Fruit fly (Drosophila melanogaster): ENCODE measurements around the gene CCKLR-17D1.

The CCKLR-17D1 gene

DNA sequence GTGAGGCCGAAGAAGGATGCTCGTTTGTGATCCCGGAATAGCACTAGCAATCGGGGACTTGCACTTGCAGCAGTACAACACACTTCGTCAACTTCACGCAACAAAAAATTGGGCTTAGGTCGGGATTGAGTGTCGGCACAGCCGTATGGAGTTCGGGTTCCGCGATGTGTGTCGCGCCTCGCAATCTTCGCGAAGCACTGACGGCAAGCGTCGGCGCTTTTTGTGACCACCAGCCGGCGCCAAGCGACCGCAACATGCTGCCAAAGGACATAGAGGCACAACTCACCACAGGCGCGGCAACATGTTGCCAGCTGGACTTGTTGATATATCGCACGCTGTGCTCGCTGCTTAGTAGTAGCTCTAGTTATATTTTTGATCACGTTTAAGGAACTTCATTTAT lies at the start of gene CCKLR-17D1:
CCKLR-17D1 (minus strand) TSS at position 303 of the 400 bp plus-strand sequence.
- no peak for TF ChIP-seq CG34367 (tag; optimal IDR thresholded peaks at IDR 0.05)
- no peak for TF ChIP-seq gl (tag; optimal IDR thresholded peaks at IDR 0.05)
- TF ChIP-seq fd96Ca (GFP tag; IDR thresholded peaks at IDR 0.05): no peak
- no peak for TF ChIP-seq CG8301 (tag; optimal IDR thresholded peaks at IDR 0.05)
- no peak for TF ChIP-seq CG15710 (tag; optimal IDR thresholded peaks at IDR 0.05)
- no peak for TF ChIP-seq CG8159 (tag; optimal IDR thresholded peaks at IDR 0.05)
- TF ChIP-seq CG9948 (tag; optimal IDR thresholded peaks at IDR 0.05): no peak
- TF ChIP-seq Pif1A (GFP tag; optimal IDR thresholded peaks at IDR 0.05): no peak
- TF ChIP-seq Ets98B (GFP tag; IDR thresholded peaks at IDR 0.05): no peak
- no peak for TF ChIP-seq Pif1B (GFP tag; optimal IDR thresholded peaks at IDR 0.05)
- TF ChIP-seq rn (GFP tag; IDR thresholded peaks at IDR 0.05): no peak
- TF ChIP-seq CG32121 (GFP tag; IDR thresholded peaks at IDR 0.05): no peak
- no peak for TF ChIP-seq CG10348 (GFP tag; IDR thresholded peaks at IDR 0.05)
- no peak for TF ChIP-seq CG14655 (GFP tag; optimal IDR thresholded peaks at IDR 0.05)
- TF ChIP-seq EcR (GFP tag; optimal IDR thresholded peaks at IDR 0.05): no peak
- TF ChIP-seq D1 (tag; optimal IDR thresholded peaks at IDR 0.05): no peak
- no peak for TF ChIP-seq CG13204 (GFP tag; optimal IDR thresholded peaks at IDR 0.05)
- TF ChIP-seq CG12605 (GFP tag; IDR thresholded peaks at IDR 0.05): no peak
- no peak for TF ChIP-seq CG4496 (GFP tag; IDR thresholded peaks at IDR 0.05)

DNA sequence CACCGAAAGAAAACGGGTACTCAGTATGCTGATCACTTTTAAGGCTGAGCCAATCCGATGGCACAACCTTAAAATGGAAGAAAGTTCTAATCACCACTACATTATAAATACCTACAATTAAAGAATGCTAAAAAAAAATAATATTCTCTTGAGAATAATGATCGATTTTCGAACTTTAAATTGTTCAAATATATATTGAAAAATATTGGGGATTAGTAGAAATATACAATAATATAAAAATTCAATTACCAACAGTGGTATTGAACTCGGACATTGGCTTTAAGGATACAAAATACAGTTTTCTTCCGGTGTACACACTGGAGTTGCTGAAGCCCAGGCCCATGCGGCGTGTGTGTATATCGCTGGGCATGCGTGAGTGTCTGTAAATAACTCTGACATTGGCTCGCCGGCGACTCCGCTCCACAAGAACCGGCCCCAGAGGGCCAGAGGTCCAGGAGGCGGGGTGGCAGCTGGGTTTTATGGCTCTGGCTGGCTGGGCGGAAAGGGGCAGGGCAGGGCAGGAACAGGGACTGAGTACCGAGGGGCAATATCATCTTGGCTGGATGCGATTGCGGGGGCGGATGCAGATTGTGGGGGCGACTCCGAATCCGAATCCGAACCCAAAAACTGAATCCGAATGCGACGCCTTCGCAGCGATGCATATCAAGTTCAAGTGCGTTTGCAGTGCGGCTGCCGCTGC lies 49.6 kb upstream of the CCKLR-17D1 start:
- TF ChIP-seq CG17806 (tag; optimal IDR thresholded peaks at IDR 0.05) (peak; percentile 83), CG10348 (GFP tag; IDR thresholded peaks at IDR 0.05) (no peak), CG15710 (tag; optimal IDR thresholded peaks at IDR 0.05) (peak; percentile 92), CG4496 (GFP tag; IDR thresholded peaks at IDR 0.05) (peak; percentile 48; the same call in 1 of the 3 replicates), EcR (GFP tag; optimal IDR thresholded peaks at IDR 0.05) (peak; percentile 67), fd96Ca (GFP tag; IDR thresholded peaks at IDR 0.05) (peak; percentile 56; the same call in 1 of the 3 replicates), D1 (tag; optimal IDR thresholded peaks at IDR 0.05) (peak; percentile 84), CG32121 (GFP tag; IDR thresholded peaks at IDR 0.05) (no peak; the same call in 1 of the 2 replicates), Ets98B (GFP tag; IDR thresholded peaks at IDR 0.05) (no peak; the same call in 1 of the 2 replicates), CG14655 (GFP tag; optimal IDR thresholded peaks at IDR 0.05) (peak; percentile 94), Pif1B (GFP tag; optimal IDR thresholded peaks at IDR 0.05) (peak; percentile 72), CG12605 (GFP tag; IDR thresholded peaks at IDR 0.05) (peak; percentile 11; the same call in 1 of the 2 replicates), CG8159 (tag; optimal IDR thresholded peaks at IDR 0.05) (peak; percentile 93), rn (GFP tag; IDR thresholded peaks at IDR 0.05) (no peak), gl (tag; optimal IDR thresholded peaks at IDR 0.05) (peak; percentile 72), Pif1A (GFP tag; optimal IDR thresholded peaks at IDR 0.05) (peak; percentile 78), Snoo (tag; optimal IDR thresholded peaks at IDR 0.05) (peak; percentile 86), CG8301 (tag; optimal IDR thresholded peaks at IDR 0.05) (peak; percentile 87), CG9948 (tag; optimal IDR thresholded peaks at IDR 0.05) (peak; percentile 91), CG34367 (tag; optimal IDR thresholded peaks at IDR 0.05) (peak; percentile 87), CG13204 (GFP tag; optimal IDR thresholded peaks at IDR 0.05) (peak; percentile 89)

DNA sequence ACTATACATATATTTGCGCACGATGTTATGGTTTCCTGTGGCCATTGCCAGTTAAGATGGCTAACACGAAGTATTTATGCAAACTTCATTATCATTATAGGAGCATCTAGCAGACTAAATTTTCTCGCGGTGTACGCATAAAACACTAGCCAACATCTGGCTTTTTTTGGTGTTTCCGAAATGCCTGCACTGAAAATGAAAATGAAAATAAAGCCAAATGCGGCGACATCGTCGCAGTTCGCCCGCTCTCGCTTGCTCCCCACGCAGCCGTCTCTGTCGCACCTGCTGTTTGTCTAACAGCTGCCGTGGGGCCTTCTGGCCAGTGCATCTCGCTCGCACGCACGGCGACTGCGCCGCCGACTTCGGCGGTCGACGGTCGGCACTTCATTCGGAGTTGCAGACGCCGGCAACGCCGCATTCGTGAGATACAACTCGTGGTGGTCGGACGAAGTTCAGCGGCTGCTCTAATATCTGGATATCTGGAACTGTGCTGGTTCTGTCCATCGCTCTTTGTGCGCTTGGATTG lies 48.5 kb upstream of the CCKLR-17D1 start, which contains the start of gene CG6891:
CG6891 (plus strand) TSS at position 411 of the 526 bp plus-strand sequence.
- no peak for TF ChIP-seq CG10348 (GFP tag; IDR thresholded peaks at IDR 0.05)
- TF ChIP-seq CG32121 (GFP tag; IDR thresholded peaks at IDR 0.05): peak; percentile 70
- no peak for TF ChIP-seq D1 (tag; optimal IDR thresholded peaks at IDR 0.05)
- peak; percentile 18 for TF ChIP-seq CG9948 (tag; optimal IDR thresholded peaks at IDR 0.05)
- TF ChIP-seq CG4496 (GFP tag; IDR thresholded peaks at IDR 0.05): peak; percentile 78
- peak; percentile 18 for TF ChIP-seq Pif1A (GFP tag; optimal IDR thresholded peaks at IDR 0.05)
- peak; percentile 40 for TF ChIP-seq Pif1B (GFP tag; optimal IDR thresholded peaks at IDR 0.05)
- TF ChIP-seq Ets98B (GFP tag; IDR thresholded peaks at IDR 0.05): peak; percentile 63
- TF ChIP-seq CG14655 (GFP tag; optimal IDR thresholded peaks at IDR 0.05): peak; percentile 70
- TF ChIP-seq CG17806 (tag; optimal IDR thresholded peaks at IDR 0.05): peak; percentile 34
- no peak for TF ChIP-seq CG34367 (tag; optimal IDR thresholded peaks at IDR 0.05)
- peak; percentile 76 for TF ChIP-seq EcR (GFP tag; optimal IDR thresholded peaks at IDR 0.05)
- peak; percentile 47 for TF ChIP-seq CG8301 (tag; optimal IDR thresholded peaks at IDR 0.05)
- TF ChIP-seq CG15710 (tag; optimal IDR thresholded peaks at IDR 0.05): peak; percentile 27
- TF ChIP-seq Snoo (tag; optimal IDR thresholded peaks at IDR 0.05): peak; percentile 73
- TF ChIP-seq CG12605 (GFP tag; IDR thresholded peaks at IDR 0.05): peak; percentile 41; the same call in 1 of the 2 replicates
- peak; percentile 99 for TF ChIP-seq CG13204 (GFP tag; optimal IDR thresholded peaks at IDR 0.05)
- peak; percentile 21 for TF ChIP-seq CG8159 (tag; optimal IDR thresholded peaks at IDR 0.05)
- no peak for TF ChIP-seq rn (GFP tag; IDR thresholded peaks at IDR 0.05)
- no peak for TF ChIP-seq gl (tag; optimal IDR thresholded peaks at IDR 0.05)
- TF ChIP-seq fd96Ca (GFP tag; IDR thresholded peaks at IDR 0.05): peak; percentile 67; the same call in 2 of the 3 replicates

DNA sequence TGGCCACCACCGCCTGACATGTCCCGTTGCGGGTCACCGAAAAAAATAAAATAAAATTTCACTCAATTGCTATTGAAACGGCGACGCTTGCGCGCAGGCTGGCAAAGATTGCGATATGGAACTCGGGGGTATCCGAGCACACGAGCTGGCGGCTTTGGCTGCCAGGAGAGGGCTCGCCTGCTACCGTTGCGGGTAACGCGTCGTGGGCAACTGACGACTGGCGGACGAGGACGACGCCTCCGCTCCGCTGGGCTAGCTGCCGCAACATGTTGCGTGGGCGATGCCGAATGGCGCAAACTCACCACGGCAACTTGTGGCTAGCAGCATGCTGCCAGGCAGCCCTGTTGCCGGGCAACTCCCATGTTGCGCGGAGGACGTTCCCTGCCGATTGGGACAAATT lies 47.4 kb upstream of the CCKLR-17D1 start, which contains the start of gene CCKLR-17D3:
CCKLR-17D3 (minus strand) TSS at position 211 of the 400 bp plus-strand sequence.
- 0 out of 3 replicates have a peak, but pooled peaks have one; percentile 23 for TF ChIP-seq CG4496 (GFP tag; IDR thresholded peaks at IDR 0.05)
- TF ChIP-seq CG17806 (tag; optimal IDR thresholded peaks at IDR 0.05): no peak
- TF ChIP-seq CG10348 (GFP tag; IDR thresholded peaks at IDR 0.05): no peak
- TF ChIP-seq CG13204 (GFP tag; optimal IDR thresholded peaks at IDR 0.05): peak; percentile 43
- no peak for TF ChIP-seq Pif1A (GFP tag; optimal IDR thresholded peaks at IDR 0.05)
- no peak for TF ChIP-seq Ets98B (GFP tag; IDR thresholded peaks at IDR 0.05)
- no peak for TF ChIP-seq CG8301 (tag; optimal IDR thresholded peaks at IDR 0.05)
- no peak for TF ChIP-seq rn (GFP tag; IDR thresholded peaks at IDR 0.05)
- TF ChIP-seq CG32121 (GFP tag; IDR thresholded peaks at IDR 0.05): 0 out of 2 replicates have a peak, but pooled peaks have one; percentile 16
- no peak for TF ChIP-seq EcR (GFP tag; optimal IDR thresholded peaks at IDR 0.05)
- TF ChIP-seq CG9948 (tag; optimal IDR thresholded peaks at IDR 0.05): no peak

DNA sequence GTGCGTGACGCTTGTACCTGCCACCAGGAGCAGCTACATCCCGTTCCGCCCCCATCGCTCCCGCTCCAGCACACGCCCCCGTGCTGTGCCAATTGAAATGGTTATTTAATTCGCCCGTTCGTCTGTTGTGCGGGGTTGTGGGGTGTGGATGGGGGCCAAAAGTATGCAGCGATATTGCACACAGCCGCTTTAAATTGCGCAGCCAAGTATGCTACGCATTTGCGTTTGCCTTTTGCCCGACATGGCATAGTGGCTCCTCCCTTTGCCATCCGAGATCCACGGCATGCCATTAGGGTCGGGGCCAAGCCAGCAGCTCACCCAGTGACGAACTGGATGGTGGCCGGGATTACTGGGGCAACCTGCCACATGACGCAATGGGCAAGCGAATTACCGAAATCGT lies 45.6 kb upstream of the CCKLR-17D1 start:
- no peak for TF ChIP-seq fd96Ca (GFP tag; IDR thresholded peaks at IDR 0.05)
- TF ChIP-seq CG4496 (GFP tag; IDR thresholded peaks at IDR 0.05): peak; percentile 61; the same call in 2 of the 3 replicates
